Fruit fly (Drosophila melanogaster): Measurements from ENCODE around the gene Rel.

Rel gene

dm6 chr3R:9031797-9032418 is 15.9 kb downstream of the Rel start (continued):
- TF ChIP-seq Dfd (GFP tag; optimal IDR thresholded peaks at IDR 0.05) = no peak
- TF ChIP-seq Awh (GFP tag; IDR thresholded peaks at IDR 0.05) = peak; percentile 94
- no peak for TF ChIP-seq CG42726 (GFP tag; IDR thresholded peaks at IDR 0.05; ENCODE audit: partially characterized antibody)
- peak; percentile 83 for TF ChIP-seq CG4820 (GFP tag; optimal IDR thresholded peaks at IDR 0.05)
- peak; percentile 82 for TF ChIP-seq CG6254 (GFP tag; optimal IDR thresholded peaks at IDR 0.05)
- peak; percentile 89 for TF ChIP-seq CG11093 (GFP tag; IDR thresholded peaks at IDR 0.05)
- peak; percentile 88 for TF ChIP-seq HHEX (GFP tag; optimal IDR thresholded peaks at IDR 0.05)
- TF ChIP-seq Ets65A (GFP tag) = peak; percentile 85
- peak; percentile 90 for TF ChIP-seq row (GFP tag; IDR thresholded peaks at IDR 0.05)
- peak; percentile 55 for TF ChIP-seq Hand (GFP tag; optimal IDR thresholded peaks at IDR 0.05)
- TF ChIP-seq Sox102F (GFP tag; optimal IDR thresholded peaks at IDR 0.05) = peak; percentile 96
- no peak for TF ChIP-seq lov (optimal IDR thresholded peaks at IDR 0.05)
- peak; percentile 85 for TF ChIP-seq lov (GFP tag; IDR thresholded peaks at IDR 0.05)
- TF ChIP-seq sens-2 (GFP tag; IDR thresholded peaks at IDR 0.05) = peak; percentile 83
- peak; percentile 72 for TF ChIP-seq Bdp1 (GFP tag; optimal IDR thresholded peaks at IDR 0.05)
- TF ChIP-seq Abd-B (GFP tag; optimal IDR thresholded peaks at IDR 0.05) = peak; percentile 75
- TF ChIP-seq pb (GFP tag; optimal IDR thresholded peaks at IDR 0.05) = peak; percentile 76
- TF ChIP-seq HLHmδ (GFP tag; optimal IDR thresholded peaks at IDR 0.05) = no peak
- peak; percentile 40 for TF ChIP-seq CTCF (GFP tag; optimal IDR thresholded peaks at IDR 0.05)
- peak; percentile 88 for TF ChIP-seq Rx (GFP tag; IDR thresholded peaks at IDR 0.05)
- peak; percentile 79 for TF ChIP-seq CkIIα-i1 (GFP tag; IDR thresholded peaks at IDR 0.05)
- peak; percentile 88 for TF ChIP-seq Dip3 (GFP tag; optimal IDR thresholded peaks at IDR 0.05)
- TF ChIP-seq CG6813 (GFP tag; optimal IDR thresholded peaks at IDR 0.05) = peak; percentile 83
- no peak for TF ChIP-seq CG17912 (GFP tag; optimal IDR thresholded peaks at IDR 0.05)
- TF ChIP-seq zen (tag; optimal IDR thresholded peaks at IDR 0.05) = peak; percentile 65
- TF ChIP-seq Oaz (GFP tag; IDR thresholded peaks at IDR 0.05) = peak; percentile 80
- TF ChIP-seq CG4360 (GFP tag; IDR thresholded peaks at IDR 0.05) = peak; percentile 92
- TF ChIP-seq chn (GFP tag; optimal IDR thresholded peaks at IDR 0.05) = peak; percentile 85
- peak; percentile 62 for TF ChIP-seq CG15073 (GFP tag; optimal IDR thresholded peaks at IDR 0.05)
- TF ChIP-seq crc (GFP tag; optimal IDR thresholded peaks at IDR 0.05) = peak; percentile 68
- TF ChIP-seq Ets97D (GFP tag; optimal IDR thresholded peaks at IDR 0.05) = peak; percentile 38
- peak; percentile 71 for TF ChIP-seq CG11723 (GFP tag; optimal IDR thresholded peaks at IDR 0.05)
- TF ChIP-seq Usf (GFP tag; optimal IDR thresholded peaks at IDR 0.05) = peak; percentile 64
- peak; percentile 88 for TF ChIP-seq sob (GFP tag; IDR thresholded peaks at IDR 0.05)
- peak; percentile 82 for TF ChIP-seq Chrac-16 (GFP tag; optimal IDR thresholded peaks at IDR 0.05)
- peak; percentile 63; the same call in 1 of the 3 replicates for TF ChIP-seq CG7357 (GFP tag; IDR thresholded peaks at IDR 0.05)
- peak; percentile 95 for TF ChIP-seq lab (GFP tag; optimal IDR thresholded peaks at IDR 0.05)
- peak; percentile 69 for TF ChIP-seq odd (GFP tag; optimal IDR thresholded peaks at IDR 0.05)
- peak; percentile 55 for TF ChIP-seq Ravus (GFP tag; IDR thresholded peaks at IDR 0.05)
- TF ChIP-seq CG17186 (GFP tag; optimal IDR thresholded peaks at IDR 0.05) = peak; percentile 73
- peak; percentile 87 for TF ChIP-seq Sox100B (GFP tag; optimal IDR thresholded peaks at IDR 0.05)
- TF ChIP-seq CG4854 (GFP tag; optimal IDR thresholded peaks at IDR 0.05) = peak; percentile 80
- TF ChIP-seq Stat92E (GFP tag; optimal IDR thresholded peaks at IDR 0.05) = peak in 1 of 3 experiments; percentile 95
- peak; percentile 86 for TF ChIP-seq CG3847 (GFP tag; IDR thresholded peaks at IDR 0.05)
- peak; percentile 65 for TF ChIP-seq ro (GFP tag; IDR thresholded peaks at IDR 0.05)
- TF ChIP-seq CG12391 (tag; optimal IDR thresholded peaks at IDR 0.05) = peak; percentile 89
- TF ChIP-seq bowl (GFP tag; IDR thresholded peaks at IDR 0.05) = peak; percentile 82
- TF ChIP-seq bab2 (GFP tag; optimal IDR thresholded peaks at IDR 0.05) = peak; percentile 70
- peak; percentile 97 for TF ChIP-seq nom (GFP tag; optimal IDR thresholded peaks at IDR 0.05)
- peak; percentile 83 for TF ChIP-seq Lim3 (GFP tag; IDR thresholded peaks at IDR 0.05)
- TF ChIP-seq zf30C (GFP tag; optimal IDR thresholded peaks at IDR 0.05) = no peak
